Fruit fly (Drosophila melanogaster) whole organism, embryonic: ENCODE measurements around the gene CG18598.

Experiments
- Aef1 ChIP-seq: fragments of 200-800 bp; sonication (Bioruptor generic); IDR thresholded peaks from 3 replicates; pipeline ENCODE4 v1.3.6; 2022; ENCODE audit warnings: missing biosample characterization, missing genetic modification characterization
- CG11247 ChIP-seq: fragments of 200-800 bp; sonication (Bioruptor generic); IDR thresholded peaks from 2 replicates; pipeline ENCODE4 v1.3.6; 2022; ENCODE audit warnings: missing biosample characterization, missing genetic modification characterization
- CG11398 ChIP-seq: fragments of 200-800 bp; sonication (Bioruptor generic); optimal IDR thresholded peaks from 2 replicates; lab custom pipeline; 2016; ENCODE audit warnings: missing biosample characterization, missing genetic modification characterization
- CG11456 ChIP-seq: fragments of 200-800 bp; sonication (Bioruptor generic); IDR thresholded peaks from 3 replicates; pipeline ENCODE4 v1.3.6; 2022; ENCODE audit warnings: missing biosample characterization, missing genetic modification characterization
- CG11695 ChIP-seq: fragments of 200-800 bp; sonication (Bioruptor generic); IDR thresholded peaks from 3 replicates; pipeline ENCODE4 v1.3.6; 2022; ENCODE audit warnings: missing biosample characterization, missing genetic modification characterization
- CG12299 ChIP-seq: fragments of 200-800 bp; sonication (Bioruptor generic); optimal IDR thresholded peaks from 2 replicates; lab custom pipeline; 2018; ENCODE audit warnings: missing biosample characterization, mild to moderate bottlenecking, missing genetic modification characterization
- CG1233 ChIP-seq: fragments of 200-800 bp; sonication (Bioruptor generic); optimal IDR thresholded peaks from 4 replicates; lab custom pipeline; 2018; ENCODE audit warnings: missing biosample characterization, mild to moderate bottlenecking, missing genetic modification characterization
- CG15269 ChIP-seq: fragments of 200-800 bp; sonication (Bioruptor generic); optimal IDR thresholded peaks from 2 replicates; lab custom pipeline; 2018; ENCODE audit warnings: missing biosample characterization, mild to moderate bottlenecking, missing genetic modification characterization, moderate library complexity
- CG16813 ChIP-seq: fragments of 200-800 bp; sonication (Bioruptor generic); IDR thresholded peaks from 3 replicates; pipeline ENCODE4 v1.3.6; 2022; ENCODE audit warnings: missing biosample characterization, missing genetic modification characterization; ENCODE audit not compliant: partially characterized antibody
- CG18011 ChIP-seq: fragments of 200-800 bp; sonication (Bioruptor generic); optimal IDR thresholded peaks from 2 replicates; lab custom pipeline; 2017; ENCODE audit warnings: missing biosample characterization, missing genetic modification characterization, mild to moderate bottlenecking, moderate library complexity, missing genotype
- CG18262 ChIP-seq: fragments of 200-800 bp; optimal IDR thresholded peaks from 3 replicates; lab custom pipeline; 2019; ENCODE audit warnings: missing biosample characterization, mild to moderate bottlenecking, missing genetic modification characterization, moderate library complexity
- CG18476 ChIP-seq: fragments of 200-800 bp; sonication (Bioruptor generic); optimal IDR thresholded peaks from 2 replicates; lab custom pipeline; 2016; ENCODE audit warnings: missing biosample characterization, mild to moderate bottlenecking, missing genetic modification characterization
- CG30020 ChIP-seq: fragments of 200-800 bp; optimal IDR thresholded peaks from 2 replicates; lab custom pipeline; 2019; ENCODE audit warnings: missing biosample characterization, mild to moderate bottlenecking, missing genetic modification characterization, moderate library complexity
- CG30431 ChIP-seq: fragments of 200-800 bp; sonication (Bioruptor generic); optimal IDR thresholded peaks from 2 replicates; lab custom pipeline; 2017; ENCODE audit warnings: missing biosample characterization, missing genetic modification characterization
- CG32767 ChIP-seq: fragments of 200-800 bp; sonication (Bioruptor generic); IDR thresholded peaks from 2 replicates; pipeline ENCODE4 v1.3.6; 2022; ENCODE audit warnings: missing biosample characterization, missing genetic modification characterization
- CG3407 ChIP-seq: fragments of 200-800 bp; sonication (Bioruptor generic); optimal IDR thresholded peaks from 2 replicates; lab custom pipeline; 2018; ENCODE audit warnings: missing biosample characterization, mild to moderate bottlenecking, missing genetic modification characterization
- CG3847 ChIP-seq: fragments of 200-800 bp; sonication (Bioruptor generic); IDR thresholded peaks from 2 replicates; pipeline ENCODE4 v1.3.6; 2022; ENCODE audit warnings: missing biosample characterization, missing genetic modification characterization
- CG4404 ChIP-seq: fragments of 200-800 bp; sonication (Bioruptor generic); IDR thresholded peaks from 2 replicates; pipeline ENCODE4 v1.3.6; 2022; ENCODE audit warnings: missing biosample characterization, missing genetic modification characterization
- CG4617 ChIP-seq: fragments of 200-800 bp; sonication (Bioruptor generic); optimal IDR thresholded peaks from 3 replicates; lab custom pipeline; 2016; ENCODE audit warnings: missing biosample characterization, missing genetic modification characterization, borderline replicate concordance
- CG6175 ChIP-seq: fragments of 200-800 bp; sonication (Bioruptor generic); IDR thresholded peaks from 3 replicates; pipeline ENCODE4 v1.3.6; 2022; ENCODE audit warnings: missing biosample characterization, missing genetic modification characterization
- CG6654 ChIP-seq: fragments of 200-800 bp; sonication (Bioruptor generic); optimal IDR thresholded peaks from 2 replicates; lab custom pipeline; 2017; ENCODE audit warnings: missing biosample characterization, mild to moderate bottlenecking, missing genetic modification characterization
- CG7786 ChIP-seq: fragments of 200-800 bp; sonication (Bioruptor generic); optimal IDR thresholded peaks from 2 replicates; lab custom pipeline; 2016; ENCODE audit warnings: missing biosample characterization, missing genetic modification characterization
- CG7839 ChIP-seq: fragments of 200-800 bp; sonication (Bioruptor generic); optimal IDR thresholded peaks from 3 replicates; lab custom pipeline; 2018; ENCODE audit warnings: missing biosample characterization, mild to moderate bottlenecking, missing genetic modification characterization, moderate library complexity
- CG8290 ChIP-seq, 3 experiments: fragments of 200-800 bp; sonication (Bioruptor generic); optimal IDR thresholded peaks; 2 replicates each; lab custom pipeline; 2016 to 2019; ENCODE audit warnings: missing biosample characterization in 3 of 3, missing genetic modification characterization in 3 of 3, mild to moderate bottlenecking in 2 of 3, moderate library complexity in 1 of 3
- CG8388 ChIP-seq: fragments of 200-800 bp; sonication (Bioruptor generic); optimal IDR thresholded peaks from 2 replicates; lab custom pipeline; 2019; ENCODE audit warnings: missing biosample characterization, mild to moderate bottlenecking, missing genetic modification characterization, moderate library complexity
- CkIIα-i1 ChIP-seq: fragments of 200-800 bp; sonication (Bioruptor generic); IDR thresholded peaks from 2 replicates; pipeline ENCODE4 v1.3.6; 2022; ENCODE audit warnings: missing biosample characterization, missing genetic modification characterization
- Dek ChIP-seq: fragments of 200-800 bp; sonication (Bioruptor generic); optimal IDR thresholded peaks from 3 replicates; lab custom pipeline; 2019; ENCODE audit warnings: missing biosample characterization, mild to moderate bottlenecking, missing genetic modification characterization, moderate library complexity
- Dp ChIP-seq: fragments of 200-800 bp; sonication (Bioruptor generic); optimal IDR thresholded peaks from 2 replicates; lab custom pipeline; 2018; ENCODE audit warnings: missing biosample characterization, mild to moderate bottlenecking, missing genetic modification characterization, moderate library complexity
- MBD-R2 ChIP-seq: fragments of 200-800 bp; sonication (Bioruptor generic); IDR thresholded peaks from 2 replicates; pipeline ENCODE4 v1.3.6; 2022; ENCODE audit warnings: missing biosample characterization, missing genetic modification characterization
- Mad ChIP-seq: fragments of 200-800 bp; sonication (Bioruptor generic); optimal IDR thresholded peaks from 2 replicates; lab custom pipeline; 2016; ENCODE audit warnings: missing biosample characterization, missing genetic modification characterization
- Myb ChIP-seq: fragments of 200-800 bp; sonication (Bioruptor generic); optimal IDR thresholded peaks from 2 replicates; lab custom pipeline; 2016; ENCODE audit warnings: missing biosample characterization, missing genetic modification characterization
- Nf-YB ChIP-seq: fragments of 200-800 bp; sonication (Bioruptor generic); optimal IDR thresholded peaks from 3 replicates; lab custom pipeline; 2019; ENCODE audit warnings: missing biosample characterization, mild to moderate bottlenecking, missing genetic modification characterization, moderate library complexity
- Nf-YC ChIP-seq: fragments of 200-800 bp; optimal IDR thresholded peaks from 3 replicates; lab custom pipeline; 2019; ENCODE audit warnings: missing biosample characterization, mild to moderate bottlenecking, missing genetic modification characterization, moderate library complexity
- ash1 ChIP-seq: fragments of 200-800 bp; sonication (Bioruptor generic); optimal IDR thresholded peaks from 2 replicates; lab custom pipeline; 2018; ENCODE audit warnings: missing biosample characterization, mild to moderate bottlenecking, missing genetic modification characterization
- crol ChIP-seq: fragments of 200-800 bp; sonication (Bioruptor generic); IDR thresholded peaks from 2 replicates; pipeline ENCODE4 v1.3.6; 2022; ENCODE audit warnings: missing biosample characterization, missing genetic modification characterization
- dysf ChIP-seq: fragments of 200-800 bp; sonication (Bioruptor generic); IDR thresholded peaks from 3 replicates; pipeline ENCODE4 v1.3.6; 2022; ENCODE audit warnings: missing biosample characterization, missing genetic modification characterization
- ewg ChIP-seq: fragments of 200-800 bp; sonication (Bioruptor generic); optimal IDR thresholded peaks from 3 replicates; lab custom pipeline; 2017; ENCODE audit warnings: mild to moderate bottlenecking, missing biosample characterization, missing genetic modification reagents, missing genetic modification characterization
- fd3F ChIP-seq: fragments of 200-800 bp; sonication (Bioruptor generic); optimal IDR thresholded peaks from 2 replicates; lab custom pipeline; 2018; ENCODE audit warnings: missing biosample characterization, mild to moderate bottlenecking, missing genetic modification characterization, moderate library complexity
- insv ChIP-seq, 2 experiments: fragments of 200-800 bp; sonication (Bioruptor generic); optimal IDR thresholded peaks; 3 replicates each; lab custom pipeline; 2016 to 2018; ENCODE audit warnings: missing biosample characterization in 2 of 2, missing genetic modification characterization in 2 of 2
- lmd ChIP-seq: fragments of 200-800 bp; sonication (Bioruptor generic); IDR thresholded peaks from 2 replicates; pipeline ENCODE4 v1.3.6; 2022; ENCODE audit warnings: missing biosample characterization, missing genetic modification characterization
- nau ChIP-seq: fragments of 200-800 bp; sonication (Bioruptor generic); optimal IDR thresholded peaks from 3 replicates; lab custom pipeline; 2017; ENCODE audit warnings: missing biosample characterization, mild to moderate bottlenecking, missing genetic modification characterization, missing genetic modification reagents
- nom ChIP-seq: fragments of 200-800 bp; sonication (Bioruptor generic); optimal IDR thresholded peaks from 2 replicates; lab custom pipeline; 2017; ENCODE audit warnings: missing biosample characterization, missing genetic modification characterization, mild to moderate bottlenecking, moderate library complexity, missing genetic modification reagents
- onecut ChIP-seq: fragments of 200-800 bp; sonication (Bioruptor generic); IDR thresholded peaks from 2 replicates; pipeline ENCODE4 v1.3.6; 2022; ENCODE audit warnings: missing biosample characterization, missing genetic modification characterization
- row ChIP-seq: fragments of 200-800 bp; sonication (Bioruptor generic); IDR thresholded peaks from 3 replicates; pipeline ENCODE4 v1.3.6; 2022; ENCODE audit warnings: missing biosample characterization, missing genetic modification characterization
- sens ChIP-seq: fragments of 200-800 bp; sonication (Bioruptor generic); peaks from one replicate; lab custom pipeline; 2016; ENCODE audit warnings: missing biosample characterization, missing genetic modification characterization
- sima ChIP-seq: fragments of 200-800 bp; sonication (Bioruptor generic); optimal IDR thresholded peaks from 2 replicates; lab custom pipeline; 2016; ENCODE audit warnings: missing biosample characterization, missing genetic modification characterization
- stc ChIP-seq: fragments of 200-800 bp; sonication (Bioruptor generic); IDR thresholded peaks from 2 replicates; pipeline ENCODE4 v1.3.6; 2022; ENCODE audit warnings: missing biosample characterization, missing genetic modification characterization
- tx ChIP-seq: fragments of 200-800 bp; sonication (Bioruptor generic); optimal IDR thresholded peaks from 2 replicates; lab custom pipeline; 2016; ENCODE audit warnings: missing biosample characterization, missing genetic modification characterization
- unpg ChIP-seq: fragments of 200-800 bp; sonication (Bioruptor generic); optimal IDR thresholded peaks from 3 replicates; lab custom pipeline; 2018; ENCODE audit warnings: missing biosample characterization, mild to moderate bottlenecking, missing genetic modification characterization, moderate library complexity
- vfl ChIP-seq: fragments of 200-800 bp; sonication (Bioruptor generic); optimal IDR thresholded peaks from 2 replicates; lab custom pipeline; 2016; ENCODE audit warnings: missing biosample characterization, missing genetic modification characterization
- zf30C ChIP-seq: fragments of 200-800 bp; sonication (Bioruptor generic); optimal IDR thresholded peaks from 3 replicates; lab custom pipeline; 2018; ENCODE audit warnings: missing biosample characterization, mild to moderate bottlenecking, missing genetic modification characterization

Gene CG18598

DNA sequence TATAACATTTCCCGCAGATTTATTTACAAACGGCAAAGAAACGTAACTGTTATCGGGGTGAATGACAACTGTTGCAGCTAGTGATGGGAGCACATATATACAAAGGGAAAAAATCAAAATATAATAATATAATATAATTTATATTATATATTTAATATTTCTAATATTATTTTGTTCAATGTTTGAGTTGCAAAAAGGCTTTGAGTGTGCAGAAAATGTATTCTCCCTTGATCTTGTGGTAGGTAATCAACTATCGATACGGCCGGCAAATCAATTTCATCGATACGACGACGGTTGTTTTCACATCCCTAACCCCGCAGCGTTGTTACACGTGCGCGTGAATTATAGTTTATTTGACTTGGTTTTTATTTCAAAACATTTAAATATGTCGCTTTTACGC, 27.5 kb upstream of the CG18598 start, which contains the start of the genes mTerf5 and Non3 (continued):
- TF ChIP-seq MBD-R2 (GFP tag; lab: Robert Waterston, UW) (peak; percentile 86), sens (GFP tag; lab: Kevin White, UChicago) (peak; percentile 83), CG8388 (peak; percentile 61), Dp (GFP tag; lab: Kevin White, UChicago) (peak; percentile 31), CG1233 (no peak), CG6654 (GFP tag; lab: Kevin White, UChicago) (no peak), CG11247 (no peak), nom (GFP tag; lab: Kevin White, UChicago) (peak; percentile 27), CG18262 (tag; lab: Kevin White, UChicago) (peak; percentile 63), CG30431 (GFP tag; lab: Kevin White, UChicago) (peak; percentile 12), CG6175 (GFP tag; lab: Robert Waterston, UW) (no peak), Aef1 (GFP tag; lab: Robert Waterston, UW) (no peak), CG7786 (GFP tag; lab: Kevin White, UChicago) (peak; percentile 7), ewg (GFP tag; lab: Kevin White, UChicago) (peak; percentile 81), Myb (GFP tag; lab: Kevin White, UChicago) (peak; percentile 18), insv (GFP tag; optimal IDR thresholded peaks at IDR 0.05; lab: Kevin White, UChicago) (peak in 1 of 2 experiments; percentile 26), CG3407 (GFP tag; lab: Kevin White, UChicago) (no peak), vfl (GFP tag; lab: Kevin White, UChicago) (peak; percentile 8), CkIIα-i1 (GFP tag; lab: Robert Waterston, UW) (no peak), crol (GFP tag; lab: Robert Waterston, UW) (no peak), Dek (tag; lab: Kevin White, UChicago) (peak; percentile 36), lmd (peak; percentile 37; the same call in 1 of the 2 replicates), Nf-YC (peak; percentile 65), CG18476 (peak; percentile 10), zf30C (GFP tag; lab: Kevin White, UChicago) (peak; percentile 7), ash1 (GFP tag; lab: Kevin White, UChicago) (no peak), CG8290 (GFP tag; optimal IDR thresholded peaks at IDR 0.05; lab: Kevin White, UChicago) (peak; percentile 52), CG8290 (tag; optimal IDR thresholded peaks at IDR 0.05; lab: Kevin White, UChicago) (peak in 1 of 2 experiments; percentile 20), CG4617 (GFP tag; lab: Kevin White, UChicago) (peak; percentile 61), onecut (GFP tag; lab: Robert Waterston, UW) (no peak), unpg (GFP tag; lab: Kevin White, UChicago) (peak; percentile 69), fd3F (GFP tag; lab: Kevin White, UChicago) (peak; percentile 23), CG18011 (GFP tag; lab: Kevin White, UChicago) (peak; percentile 6), CG11456 (GFP tag; lab: Robert Waterston, UW) (peak; percentile 38; the same call in 1 of the 3 replicates), CG3847 (GFP tag; lab: Robert Waterston, UW) (peak; percentile 54), CG11398 (no peak), Nf-YB (GFP tag; lab: Kevin White, UChicago) (peak; percentile 29), Mad (GFP tag; lab: Kevin White, UChicago) (no peak), CG7839 (tag; lab: Kevin White, UChicago) (peak; percentile 63), sima (GFP tag; lab: Kevin White, UChicago) (no peak), dysf (0 out of 3 replicates have a peak, but pooled peaks have one; percentile 36), nau (GFP tag; lab: Kevin White, UChicago) (no peak), CG11695 (GFP tag; lab: Robert Waterston, UW) (no peak; the same call in 2 of the 3 replicates), CG4404 (GFP tag; lab: Robert Waterston, UW) (peak; percentile 34; the same call in 1 of the 2 replicates), CG12299 (tag; lab: Kevin White, UChicago) (peak; percentile 32), row (GFP tag; lab: Robert Waterston, UW) (peak; percentile 89), tx (GFP tag; lab: Kevin White, UChicago) (no peak), CG32767 (peak; percentile 61), stc (no peak), CG15269 (peak; percentile 63), CG16813 (GFP tag; lab: Robert Waterston, UW) (peak; percentile 89), CG30020 (peak; percentile 57)
